Fruit fly (Drosophila melanogaster) whole organism, embryonic: ENCODE results near the gene CG16812.

Experiments used
- Adf1 ChIP-seq: fragments of 200-800 bp; sonication (Bioruptor generic); IDR thresholded peaks from 2 replicates; pipeline ENCODE4 v1.3.6; 2022; ENCODE audit warnings: missing biosample characterization, missing genetic modification characterization
- Awh ChIP-seq: fragments of 200-800 bp; sonication (Bioruptor generic); IDR thresholded peaks from 2 replicates; pipeline ENCODE4, ENCODE4 v1.3.6; 2022; ENCODE audit warnings: missing biosample characterization, missing genetic modification characterization
- BtbVII ChIP-seq: fragments of 200-800 bp; sonication (Bioruptor generic); optimal IDR thresholded peaks from 3 replicates; lab custom pipeline; 2017; ENCODE audit warnings: missing biosample characterization, mild to moderate bottlenecking, missing genetic modification characterization
- CG10543 ChIP-seq: fragments of 200-800 bp; sonication (Bioruptor generic); optimal IDR thresholded peaks from 3 replicates; lab custom pipeline; 2017; ENCODE audit warnings: missing biosample characterization, mild to moderate bottlenecking, missing genetic modification characterization, moderate library complexity
- CG1233 ChIP-seq: fragments of 200-800 bp; sonication (Bioruptor generic); optimal IDR thresholded peaks from 4 replicates; lab custom pipeline; 2018; ENCODE audit warnings: missing biosample characterization, mild to moderate bottlenecking, missing genetic modification characterization
- CG13296 ChIP-seq: fragments of 200-800 bp; sonication (Bioruptor generic); optimal IDR thresholded peaks from 3 replicates; lab custom pipeline; 2018; ENCODE audit warnings: missing biosample characterization, mild to moderate bottlenecking, missing genetic modification characterization
- CG13775 ChIP-seq: fragments of 200-800 bp; sonication (Bioruptor generic); optimal IDR thresholded peaks from 3 replicates; lab custom pipeline; 2017; ENCODE audit warnings: missing biosample characterization, mild to moderate bottlenecking, missing genetic modification characterization
- CG13894 ChIP-seq: fragments of 200-800 bp; sonication (Bioruptor generic); optimal IDR thresholded peaks from 3 replicates; lab custom pipeline; 2018; ENCODE audit warnings: missing biosample characterization, mild to moderate bottlenecking, missing genetic modification characterization, moderate library complexity
- CG17361 ChIP-seq: fragments of 200-800 bp; sonication (Bioruptor generic); IDR thresholded peaks from 3 replicates; pipeline ENCODE4 v1.3.6; 2022; ENCODE audit warnings: missing biosample characterization, missing genetic modification characterization
- CG18599 ChIP-seq: fragments of 200-800 bp; sonication (Bioruptor generic); optimal IDR thresholded peaks from 3 replicates; lab custom pipeline; 2017; ENCODE audit warnings: missing biosample characterization, missing genetic modification characterization, mild to moderate bottlenecking, moderate library complexity, missing genetic modification reagents
- CG18619 ChIP-seq: fragments of 200-800 bp; sonication (Bioruptor generic); optimal IDR thresholded peaks from 3 replicates; lab custom pipeline; 2017; ENCODE audit warnings: missing biosample characterization, mild to moderate bottlenecking, missing genetic modification characterization
- CG3726 ChIP-seq: fragments of 200-800 bp; sonication (Bioruptor generic); IDR thresholded peaks from 3 replicates; pipeline ENCODE4, ENCODE4 v1.3.6; 2022; ENCODE audit warnings: missing biosample characterization, missing genetic modification characterization
- CG4328 ChIP-seq: fragments of 200-800 bp; sonication (Bioruptor generic); optimal IDR thresholded peaks from 3 replicates; lab custom pipeline; 2017; ENCODE audit warnings: missing biosample characterization, missing genetic modification reagents, missing genetic modification characterization
- CG4360 ChIP-seq: fragments of 200-800 bp; sonication (Bioruptor generic); IDR thresholded peaks from 2 replicates; pipeline ENCODE4 v1.3.6; 2022; ENCODE audit warnings: missing biosample characterization, missing genetic modification characterization
- CG7987 ChIP-seq: fragments of 200-800 bp; sonication (Bioruptor generic); optimal IDR thresholded peaks from 2 replicates; lab custom pipeline; 2018; ENCODE audit warnings: missing biosample characterization, mild to moderate bottlenecking, missing genetic modification characterization, moderate library complexity
- CG8924 ChIP-seq: fragments of 200-800 bp; optimal IDR thresholded peaks from 3 replicates; lab custom pipeline; 2019; ENCODE audit warnings: missing biosample characterization, mild to moderate bottlenecking, missing genetic modification characterization, moderate library complexity
- CrebB ChIP-seq: fragments of 200-800 bp; sonication (Bioruptor generic); optimal IDR thresholded peaks from 3 replicates; lab custom pipeline; 2018; ENCODE audit warnings: missing biosample characterization, mild to moderate bottlenecking, missing genetic modification characterization
- Doc2 ChIP-seq: fragments of 200-800 bp; sonication (Bioruptor generic); IDR thresholded peaks from 2 replicates; pipeline ENCODE4 v1.3.6; 2022; ENCODE audit warnings: missing biosample characterization, missing genetic modification characterization
- Fer1 ChIP-seq: fragments of 200-800 bp; sonication (Bioruptor generic); optimal IDR thresholded peaks from 2 replicates; lab custom pipeline; 2017; ENCODE audit warnings: missing biosample characterization, mild to moderate bottlenecking, missing genetic modification characterization
- HHEX ChIP-seq: fragments of 200-800 bp; sonication (Bioruptor generic); optimal IDR thresholded peaks from 3 replicates; lab custom pipeline; 2017; ENCODE audit warnings: missing biosample characterization, mild to moderate bottlenecking, missing genetic modification characterization, missing genetic modification reagents
- Hey ChIP-seq: fragments of 200-800 bp; sonication (Bioruptor generic); optimal IDR thresholded peaks from 3 replicates; lab custom pipeline; 2018; ENCODE audit warnings: missing biosample characterization, mild to moderate bottlenecking, missing genetic modification characterization
- HmgZ ChIP-seq: fragments of 200-800 bp; sonication (Bioruptor generic); optimal IDR thresholded peaks from 2 replicates; lab custom pipeline; 2018; ENCODE audit warnings: missing biosample characterization, mild to moderate bottlenecking, missing genetic modification characterization
- NFAT ChIP-seq: fragments of 200-800 bp; sonication (Bioruptor generic); IDR thresholded peaks from 2 replicates; pipeline ENCODE4 v1.3.6; 2022; ENCODE audit warnings: missing biosample characterization, missing genetic modification characterization
- NfI ChIP-seq: fragments of 200-800 bp; sonication (Bioruptor generic); optimal IDR thresholded peaks from 3 replicates; lab custom pipeline; 2018; ENCODE audit warnings: missing biosample characterization, mild to moderate bottlenecking, missing genetic modification characterization, moderate library complexity
- Pdp1 ChIP-seq, 2 experiments: fragments of 200-800 bp; sonication (Bioruptor generic); optimal IDR thresholded peaks; 3 replicates each; lab custom pipeline; 2016; ENCODE audit warnings: missing biosample characterization in 2 of 2, missing genetic modification characterization in 2 of 2, mild to moderate bottlenecking in 1 of 2, moderate library complexity in 1 of 2
- Rfx ChIP-seq: fragments of 200-800 bp; sonication (Bioruptor generic); IDR thresholded peaks from 2 replicates; pipeline ENCODE4 v1.3.6; 2022; ENCODE audit warnings: missing biosample characterization, missing genetic modification characterization
- Six4 ChIP-seq: fragments of 200-800 bp; sonication (Bioruptor generic); optimal IDR thresholded peaks from 2 replicates; lab custom pipeline; 2016; ENCODE audit warnings: missing biosample characterization, missing genetic modification characterization
- ash1 ChIP-seq: fragments of 200-800 bp; sonication (Bioruptor generic); optimal IDR thresholded peaks from 2 replicates; lab custom pipeline; 2018; ENCODE audit warnings: missing biosample characterization, mild to moderate bottlenecking, missing genetic modification characterization
- cg ChIP-seq: fragments of 200-800 bp; sonication (Bioruptor generic); optimal IDR thresholded peaks from 3 replicates; lab custom pipeline; 2019; ENCODE audit warnings: missing biosample characterization, mild to moderate bottlenecking, missing genetic modification characterization, moderate library complexity
- chif ChIP-seq, 2 experiments: fragments of 200-800 bp; sonication (Bioruptor generic); optimal IDR thresholded peaks; 3 replicates each; lab custom pipeline; 2016; ENCODE audit warnings: missing biosample characterization in 2 of 2, missing genetic modification characterization in 2 of 2
- crp ChIP-seq, 2 experiments: fragments of 200-800 bp; sonication (Bioruptor generic); optimal IDR thresholded peaks; 2 replicates in 1 of 2; 3 replicates in 1 of 2; lab custom pipeline; 2017; ENCODE audit warnings: missing biosample characterization in 2 of 2, missing genetic modification characterization in 2 of 2, mild to moderate bottlenecking in 1 of 2, moderate library complexity in 1 of 2
- cwo ChIP-seq: fragments of 200-800 bp; sonication (Bioruptor generic); optimal IDR thresholded peaks from 3 replicates; lab custom pipeline; 2017; ENCODE audit warnings: missing biosample characterization, missing genetic modification characterization, mild to moderate bottlenecking, moderate library complexity, missing genetic modification reagents
- dysf ChIP-seq: fragments of 200-800 bp; sonication (Bioruptor generic); IDR thresholded peaks from 3 replicates; pipeline ENCODE4 v1.3.6; 2022; ENCODE audit warnings: missing biosample characterization, missing genetic modification characterization
- ems ChIP-seq: fragments of 200-800 bp; sonication (Bioruptor generic); optimal IDR thresholded peaks from 3 replicates; lab custom pipeline; 2016; ENCODE audit warnings: missing biosample characterization, missing genetic modification characterization
- grn ChIP-seq: fragments of 200-800 bp; sonication (Bioruptor generic); optimal IDR thresholded peaks from 3 replicates; lab custom pipeline; 2017; ENCODE audit warnings: missing biosample characterization, missing genetic modification characterization
- jing ChIP-seq: fragments of 200-800 bp; sonication (Bioruptor generic); optimal IDR thresholded peaks from 2 replicates; lab custom pipeline; 2018; ENCODE audit warnings: missing biosample characterization, mild to moderate bottlenecking, missing genetic modification characterization
- nom ChIP-seq: fragments of 200-800 bp; sonication (Bioruptor generic); optimal IDR thresholded peaks from 2 replicates; lab custom pipeline; 2017; ENCODE audit warnings: missing biosample characterization, missing genetic modification characterization, mild to moderate bottlenecking, moderate library complexity, missing genetic modification reagents
- oc ChIP-seq: fragments of 200-800 bp; sonication (Bioruptor generic); optimal IDR thresholded peaks from 2 replicates; lab custom pipeline; 2018; ENCODE audit warnings: missing biosample characterization, mild to moderate bottlenecking, missing genetic modification characterization, moderate library complexity
- pfk ChIP-seq: fragments of 200-800 bp; sonication (Bioruptor generic); optimal IDR thresholded peaks from 2 replicates; lab custom pipeline; 2018; ENCODE audit warnings: missing biosample characterization, mild to moderate bottlenecking, missing genetic modification characterization, moderate library complexity
- prd ChIP-seq, 3 experiments: fragments of >200 bp in 2 of 3; fragments of 200-800 bp in 1 of 3; sonication (Bioruptor generic) in 1 of 3; optimal IDR thresholded peaks in 2 of 3; IDR thresholded peaks in 1 of 3; 2 replicates in 2 of 3; 3 replicates in 1 of 3; pipeline versions ENCODE4 v1.3.6 to Lab custom; 2017 to 2022; ENCODE audit warnings: missing biosample characterization in 1 of 3, missing genetic modification characterization in 1 of 3
- run ChIP-seq: fragments of 200-800 bp; sonication (Bioruptor generic); optimal IDR thresholded peaks from 3 replicates; lab custom pipeline; 2018; ENCODE audit warnings: missing biosample characterization, mild to moderate bottlenecking, missing genetic modification characterization
- sc ChIP-seq, 3 experiments: fragments of >200 bp in 2 of 3; fragments of 200-800 bp in 1 of 3; sonication (Bioruptor generic) in 1 of 3; optimal IDR thresholded peaks; 2 replicates in 2 of 3; 3 replicates in 1 of 3; lab custom pipeline; 2017; ENCODE audit warnings: mild to moderate bottlenecking in 1 of 3, missing biosample characterization in 1 of 3, missing genetic modification characterization in 1 of 3, missing genetic modification reagents in 1 of 3
- ssp ChIP-seq: fragments of 200-800 bp; sonication (Bioruptor generic); IDR thresholded peaks from 2 replicates; pipeline ENCODE4 v1.3.6; 2022; ENCODE audit warnings: missing biosample characterization, missing genetic modification characterization
- sug ChIP-seq: fragments of 200-800 bp; optimal IDR thresholded peaks from 2 replicates; lab custom pipeline; 2019; ENCODE audit warnings: missing biosample characterization, mild to moderate bottlenecking, missing genetic modification characterization, moderate library complexity
- tna ChIP-seq: fragments of 200-800 bp; sonication (Bioruptor generic); IDR thresholded peaks from 2 replicates; pipeline ENCODE4 v1.3.6; 2022; ENCODE audit warnings: missing biosample characterization, missing genetic modification characterization; ENCODE audit not compliant: partially characterized antibody
- wek ChIP-seq: fragments of 200-800 bp; sonication (Bioruptor generic); optimal IDR thresholded peaks from 3 replicates; lab custom pipeline; 2018; ENCODE audit warnings: missing biosample characterization, mild to moderate bottlenecking, missing genetic modification characterization, moderate library complexity

Gene CG16812

DNA sequence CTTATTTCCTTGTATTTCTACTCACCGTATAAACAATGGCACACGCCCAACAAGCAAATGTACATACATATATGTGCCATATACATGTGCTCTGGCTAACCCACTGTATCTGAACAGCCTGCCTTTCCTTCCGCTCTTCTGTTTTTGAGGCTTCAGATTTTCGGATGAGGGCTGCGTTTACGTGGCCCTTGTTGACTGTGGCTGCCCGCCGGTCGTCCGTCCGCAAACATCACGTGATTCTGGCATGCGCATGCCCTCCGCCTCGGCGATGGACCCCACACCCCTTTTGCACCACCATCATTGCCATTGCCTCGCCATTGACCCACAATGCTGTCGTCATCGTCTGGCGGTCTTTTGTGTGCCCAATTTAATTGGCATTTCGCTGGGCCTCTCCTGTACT, 17.1 kb upstream of the CG16812 start (continued):
- TF ChIP-seq CG4328 (GFP tag; lab: Kevin White, UChicago) (peak; percentile 57), crp (GFP tag; optimal IDR thresholded peaks at IDR 0.05; lab: Kevin White, UChicago) (peak in 1 of 2 experiments; percentile 7), Doc2 (GFP tag; lab: Robert Waterston, UW) (no peak), CG7987 (GFP tag; lab: Kevin White, UChicago) (peak; percentile 99), Six4 (no peak), CG13775 (GFP tag; lab: Kevin White, UChicago) (peak; percentile 31), wek (GFP tag; lab: Kevin White, UChicago) (peak; percentile 26), CG18619 (GFP tag; lab: Kevin White, UChicago) (peak; percentile 29), CG13894 (tag; lab: Kevin White, UChicago) (peak; percentile 93), jing (GFP tag; lab: Kevin White, UChicago) (no peak), dysf (peak; percentile 29; the same call in 1 of the 3 replicates), run (tag; lab: Kevin White, UChicago) (peak; percentile 21), CG3726 (no peak), NfI (GFP tag; lab: Kevin White, UChicago) (peak; percentile 19), Pdp1 (GFP tag; optimal IDR thresholded peaks at IDR 0.05; lab: Kevin White, UChicago) (peak in 1 of 2 experiments; percentile 46), CG4360 (GFP tag; lab: Robert Waterston, UW) (no peak), CG13296 (GFP tag; lab: Kevin White, UChicago) (peak; percentile 37), ssp (no peak)

- TF ChIP-seq CG1233: peak; percentile 32
- TF ChIP-seq CG13894 (tag; lab: Kevin White, UChicago): peak; percentile 37
- TF ChIP-seq pfk (GFP tag; lab: Kevin White, UChicago): peak; percentile 55
- TF ChIP-seq chif (GFP tag; optimal IDR thresholded peaks at IDR 0.05; lab: Kevin White, UChicago): no peak
- TF ChIP-seq Hey (tag; lab: Kevin White, UChicago): peak; percentile 61
- TF ChIP-seq nom (GFP tag; lab: Kevin White, UChicago): peak; percentile 55
- peak; percentile 9 for TF ChIP-seq CG18599 (GFP tag; lab: Kevin White, UChicago)
- TF ChIP-seq CG10543 (GFP tag; lab: Kevin White, UChicago): peak; percentile 95
- TF ChIP-seq cg: no peak
- TF ChIP-seq sug (tag; lab: Kevin White, UChicago): peak; percentile 98
- TF ChIP-seq sc (optimal IDR thresholded peaks at IDR 0.05; lab: Kevin White, UChicago): no peak
- TF ChIP-seq sc (GFP tag; optimal IDR thresholded peaks at IDR 0.05; lab: Kevin White, UChicago): no peak
- peak; percentile 37 for TF ChIP-seq CG7987 (GFP tag; lab: Kevin White, UChicago)
- TF ChIP-seq grn: peak; percentile 62
- TF ChIP-seq tna (GFP tag; lab: Robert Waterston, UW): no peak
- no peak for TF ChIP-seq CG17361 (GFP tag; lab: Robert Waterston, UW)
- no peak for TF ChIP-seq HHEX (GFP tag; lab: Kevin White, UChicago)
- TF ChIP-seq CG8924 (tag; lab: Kevin White, UChicago): no peak
- no peak for TF ChIP-seq ems (GFP tag; lab: Kevin White, UChicago)
- no peak for TF ChIP-seq NFAT
- TF ChIP-seq oc (tag; lab: Kevin White, UChicago): no peak
- TF ChIP-seq Awh (GFP tag; lab: Robert Waterston, UW): 0 out of 2 replicates have a peak, but pooled peaks have one; percentile 5
- peak; percentile 31 for TF ChIP-seq Fer1 (GFP tag; lab: Kevin White, UChicago)
- TF ChIP-seq Pdp1 (GFP tag; optimal IDR thresholded peaks at IDR 0.05; lab: Kevin White, UChicago): peak in 1 of 2 experiments; percentile 78
- peak; percentile 13 for TF ChIP-seq CrebB
- TF ChIP-seq Rfx: 0 out of 2 replicates have a peak, but pooled peaks have one; percentile 23
- peak; percentile 37 for TF ChIP-seq CG13296 (GFP tag; lab: Kevin White, UChicago)
- peak; percentile 50 for TF ChIP-seq HmgZ
- TF ChIP-seq BtbVII (GFP tag; lab: Kevin White, UChicago): peak; percentile 28
- peak; percentile 93 for TF ChIP-seq cwo (GFP tag; lab: Kevin White, UChicago)
- peak; percentile 69; the same call in 1 of the 2 replicates for TF ChIP-seq Adf1
- no peak for TF ChIP-seq prd (optimal IDR thresholded peaks at IDR 0.05; lab: Kevin White, UChicago)
- no peak for TF ChIP-seq prd (GFP tag; IDR thresholded peaks at IDR 0.05; lab: Robert Waterston, UW)
- no peak for TF ChIP-seq ash1 (GFP tag; lab: Kevin White, UChicago)
Measured at dm6 chr2L:13206077-13206668, 16.2 kb upstream of the CG16812 start.
